Fruit fly (Drosophila melanogaster) S2 (cell line): ENCODE measurements around the gene CycT.

Experiments
- CG8478 ChIP-seq: fragments of >200 bp; optimal IDR thresholded peaks from 2 replicates; lab custom pipeline; 2018
- CTCF ChIP-seq, 2 experiments: fragments of >200 bp; optimal IDR thresholded peaks; 2 replicates each; lab custom pipeline; 2018

The CycT gene

DNA sequence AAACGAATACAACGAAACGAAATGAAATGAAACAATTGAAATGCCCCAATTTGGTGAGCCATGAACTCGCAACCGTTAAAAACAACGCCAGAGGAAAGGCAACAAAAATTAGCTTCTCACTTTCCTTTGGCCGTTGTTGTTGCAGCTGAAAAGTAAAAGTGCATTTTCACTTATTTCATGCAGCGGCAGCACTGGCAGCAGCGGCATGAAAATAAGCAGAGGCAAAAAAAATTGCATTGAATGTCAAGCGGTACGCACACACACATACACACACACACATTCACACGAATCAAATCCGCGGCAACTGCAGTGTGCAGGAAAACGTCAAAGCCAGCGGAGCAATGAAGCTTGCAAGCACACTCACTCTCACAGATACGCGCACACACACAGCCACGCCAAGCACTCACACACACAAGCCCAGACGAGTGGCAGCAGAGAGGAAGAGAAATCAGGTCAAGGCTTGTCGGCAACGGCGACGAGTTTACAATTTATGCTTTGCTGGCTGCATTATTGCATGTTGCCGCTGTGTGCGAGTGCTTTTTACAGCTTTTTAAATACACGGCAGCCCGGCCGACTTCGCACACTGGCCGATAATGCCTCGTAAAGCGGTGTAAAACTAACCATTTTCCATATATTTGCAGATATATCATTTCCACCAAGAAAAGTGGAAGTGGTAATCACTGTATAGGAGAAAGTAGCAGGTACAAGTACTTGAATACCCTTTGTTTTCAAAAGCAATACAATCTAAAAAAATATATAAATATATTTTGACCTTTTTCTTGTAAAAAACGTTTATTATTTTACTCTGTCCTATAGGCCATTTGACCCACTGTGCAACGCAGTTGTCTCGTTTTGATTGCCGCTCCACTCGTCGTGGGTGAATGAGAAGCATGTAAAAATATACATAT, 9.0 kb upstream of the CycT start:
- TF ChIP-seq CTCF (optimal IDR thresholded peaks at IDR 0.05; lab: Kevin White, UChicago): no peak
- TF ChIP-seq CG8478 (lab: Kevin White, UChicago): no peak

- TF ChIP-seq CG8478 (lab: Kevin White, UChicago) (no peak), CTCF (optimal IDR thresholded peaks at IDR 0.05; lab: Kevin White, UChicago) (no peak)
These were observed 6.1 kb upstream of the CycT start for dm6 chr3L:17563536-17564257.

- TF ChIP-seq CTCF (optimal IDR thresholded peaks at IDR 0.05; lab: Kevin White, UChicago) (no peak), CG8478 (lab: Kevin White, UChicago) (no peak)
These were observed 5.5 kb upstream of the CycT start for dm6 chr3L:17563133-17563532.

DNA sequence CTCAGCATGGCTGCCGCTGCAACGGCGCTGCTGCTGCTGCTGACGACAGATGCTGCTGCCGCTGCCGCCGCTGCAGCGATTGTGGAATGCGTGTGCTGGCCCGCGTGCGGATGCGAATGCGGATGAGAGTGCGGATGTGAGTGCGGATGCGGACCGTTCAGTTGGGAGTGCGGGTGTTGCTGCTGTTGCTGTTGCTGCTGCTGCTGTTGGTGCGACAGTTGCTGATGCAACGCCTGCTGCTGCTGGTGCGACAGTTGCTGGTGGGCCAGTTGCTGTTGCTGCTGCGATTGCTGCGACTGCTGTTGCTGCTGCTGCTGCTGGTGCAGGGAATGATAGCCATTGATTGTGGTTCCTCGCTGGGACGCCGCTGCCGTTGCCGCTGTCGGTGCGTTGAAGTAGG, 4.7 kb upstream of the CycT start:
- TF ChIP-seq CG8478 (lab: Kevin White, UChicago) (no peak), CTCF (optimal IDR thresholded peaks at IDR 0.05; lab: Kevin White, UChicago) (no peak)

dm6 chr3L:17555794-17556193, 1.8 kb downstream of the CycT start:
- TF ChIP-seq CG8478 (lab: Kevin White, UChicago) (no peak), CTCF (optimal IDR thresholded peaks at IDR 0.05; lab: Kevin White, UChicago) (no peak)

dm6 chr3L:17549049-17549876, 8.3 kb downstream of the CycT start, which contains the start of the genes Jon74E and CG7542:
Jon74E (minus strand) TSS chr3L:17549127.
CG7542 (plus strand) TSS chr3L:17549826.
- TF ChIP-seq CG8478 (lab: Kevin White, UChicago) (no peak), CTCF (optimal IDR thresholded peaks at IDR 0.05; lab: Kevin White, UChicago) (no peak)

- TF ChIP-seq CG8478 (lab: Kevin White, UChicago): no peak
- TF ChIP-seq CTCF (optimal IDR thresholded peaks at IDR 0.05; lab: Kevin White, UChicago): no peak
These were observed 17.6 kb downstream of the CycT start for dm6 chr3L:17540004-17540403.

DNA sequence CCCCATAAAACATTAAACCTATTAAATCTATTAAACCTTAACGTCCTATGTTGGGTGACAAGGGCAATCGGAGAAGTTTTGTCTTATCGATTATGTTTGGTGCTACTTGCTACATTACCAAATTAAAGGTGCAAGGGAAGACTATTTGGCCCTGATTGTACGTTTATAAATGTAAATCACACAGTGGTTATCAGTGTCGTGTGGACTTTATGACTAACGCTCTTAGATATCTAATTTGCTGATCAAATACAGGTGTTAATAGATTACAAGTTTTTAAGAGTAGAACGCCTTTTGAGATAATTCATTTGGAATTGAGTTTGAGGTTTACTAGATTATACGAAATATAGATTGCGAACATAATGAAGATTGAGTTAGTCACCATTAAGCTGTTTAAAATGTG, 18.7 kb downstream of the CycT start:
- no peak for TF ChIP-seq CTCF (optimal IDR thresholded peaks at IDR 0.05; lab: Kevin White, UChicago)
- TF ChIP-seq CG8478 (lab: Kevin White, UChicago): no peak

- TF ChIP-seq CTCF (optimal IDR thresholded peaks at IDR 0.05; lab: Kevin White, UChicago): no peak
- TF ChIP-seq CG8478 (lab: Kevin White, UChicago): no peak
These were observed 19.3 kb downstream of the CycT start for dm6 chr3L:17538250-17538649.

DNA sequence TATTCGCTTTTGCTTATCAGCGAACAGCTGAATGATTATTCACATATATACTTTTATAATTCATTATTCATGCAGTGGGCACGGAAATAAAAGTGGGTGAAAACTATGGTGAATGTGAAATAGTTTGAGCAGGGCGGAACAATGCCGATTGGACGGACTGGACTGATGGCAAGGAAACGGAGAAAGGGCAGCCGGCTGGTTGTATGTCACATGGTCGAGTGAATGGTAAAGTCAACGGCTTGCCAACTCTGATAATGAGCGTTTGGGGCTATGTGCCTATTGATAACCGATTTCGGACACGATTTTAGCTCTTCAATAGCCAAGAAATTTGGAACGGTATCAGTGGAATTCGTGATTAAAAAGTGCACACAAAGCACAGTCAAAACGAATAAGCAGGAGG, 21.8 kb downstream of the CycT start:
- TF ChIP-seq CG8478 (lab: Kevin White, UChicago) (no peak), CTCF (optimal IDR thresholded peaks at IDR 0.05; lab: Kevin White, UChicago) (no peak)

- TF ChIP-seq CG8478 (lab: Kevin White, UChicago) (no peak), CTCF (optimal IDR thresholded peaks at IDR 0.05; lab: Kevin White, UChicago) (no peak)
These were observed 23.2 kb downstream of the CycT start for dm6 chr3L:17534396-17534795.

dm6 chr3L:17533745-17534144, 23.8 kb downstream of the CycT start:
- TF ChIP-seq CG8478 (lab: Kevin White, UChicago) (no peak), CTCF (optimal IDR thresholded peaks at IDR 0.05; lab: Kevin White, UChicago) (no peak)

DNA sequence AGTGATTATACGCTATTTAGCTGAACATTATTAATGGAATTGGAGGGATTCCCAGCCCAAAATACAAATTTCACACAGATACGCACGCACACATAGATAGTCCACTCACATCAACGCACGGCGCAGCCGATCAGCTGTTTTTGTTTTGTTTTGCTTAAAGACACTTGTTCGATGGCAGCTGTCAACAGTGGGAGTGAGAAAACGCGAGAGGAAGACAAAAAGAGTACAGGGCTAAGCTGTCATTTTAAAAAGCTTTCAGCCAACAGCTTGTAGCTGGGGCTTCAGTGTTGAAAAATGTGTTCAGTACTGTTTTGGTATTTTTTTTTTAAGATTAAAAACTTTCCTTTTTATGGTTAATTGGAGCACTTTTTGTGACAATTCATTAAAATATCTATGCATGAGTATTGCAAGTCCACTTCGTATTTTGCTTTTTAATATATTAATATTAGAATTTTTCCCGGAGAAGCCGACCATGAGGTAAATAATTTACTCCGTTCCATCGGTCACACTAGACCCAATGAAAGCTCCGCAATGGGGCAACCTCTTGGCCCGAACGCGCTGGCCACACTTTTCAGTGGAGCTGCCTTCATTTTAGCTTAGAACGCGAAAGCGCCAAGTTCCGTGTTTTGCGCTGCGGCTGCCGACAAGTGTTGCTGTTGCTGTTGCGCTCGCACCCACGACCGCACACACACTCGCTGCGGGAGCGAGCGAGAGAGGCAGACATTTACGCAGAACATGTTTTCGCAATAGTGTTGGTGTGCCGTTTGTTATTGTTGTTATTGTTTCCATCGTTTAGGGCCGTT, 24.5 kb downstream of the CycT start:
- no peak for TF ChIP-seq CTCF (optimal IDR thresholded peaks at IDR 0.05; lab: Kevin White, UChicago)
- TF ChIP-seq CG8478 (lab: Kevin White, UChicago): no peak

dm6 chr3L:17532197-17532596, 25.4 kb downstream of the CycT start:
- TF ChIP-seq CG8478 (lab: Kevin White, UChicago) (no peak), CTCF (optimal IDR thresholded peaks at IDR 0.05; lab: Kevin White, UChicago) (no peak)
